Comparison of ENCODE assay signal across 4 fruit fly cellular contexts in genomic region chr3L:18672203-18672602, dm6.
TF ChIP-seq lines count a peak whose summit lies in the region.

No protein-coding gene starts in this region.

TF ChIP-seq in whole organism, adult, 20 proteins besides CTCF, POLR2A, EP300 and RAD21 (continued from another document):
- TF ChIP-seq CG7045 (GFP tag; optimal IDR thresholded peaks at IDR 0.05; lab: Kevin White, UChicago) = peak; percentile 36
- peak; percentile 57 for TF ChIP-seq Hr96 (GFP tag; optimal IDR thresholded peaks at IDR 0.05; lab: Kevin White, UChicago)

TF ChIP-seq in whole organism, embryonic, 481 proteins besides CTCF, POLR2A, EP300 and RAD21 (continued from another document and continues in another):
- peak; percentile 42 for TF ChIP-seq kni (GFP tag; optimal IDR thresholded peaks at IDR 0.05; lab: Kevin White, UChicago)
- peak; percentile 63 for TF ChIP-seq Rfx (GFP tag; IDR thresholded peaks at IDR 0.05; lab: Robert Waterston, UW)
- peak; percentile 42 for TF ChIP-seq Dref (GFP tag; IDR thresholded peaks at IDR 0.05; lab: Robert Waterston, UW)
- no peak for TF ChIP-seq Poxn (GFP tag; IDR thresholded peaks at IDR 0.05; lab: Robert Waterston, UW)
- TF ChIP-seq zfh2 (GFP tag; optimal IDR thresholded peaks at IDR 0.05; lab: Kevin White, UChicago) = peak; percentile 49
- TF ChIP-seq CG1024 (GFP tag; IDR thresholded peaks at IDR 0.05; lab: Robert Waterston, UW) = no peak
- no peak for TF ChIP-seq Bdp1 (GFP tag; optimal IDR thresholded peaks at IDR 0.05; lab: Kevin White, UChicago)
- TF ChIP-seq row (GFP tag; IDR thresholded peaks at IDR 0.05; lab: Robert Waterston, UW) = peak; percentile 46; the same call in 2 of the 3 replicates
- peak; percentile 16 for TF ChIP-seq Sin3A (optimal IDR thresholded peaks at IDR 0.05; lab: Kevin White, UChicago)
- TF ChIP-seq aop (GFP tag; IDR thresholded peaks at IDR 0.05; lab: Robert Waterston, UW) = no peak
- peak; percentile 43; the same call in 1 of the 4 replicates for TF ChIP-seq Dll (GFP tag; IDR thresholded peaks at IDR 0.05; lab: Robert Waterston, UW; ENCODE audit: partially characterized antibody)
- TF ChIP-seq pho (GFP tag; optimal IDR thresholded peaks at IDR 0.05; lab: Kevin White, UChicago) = peak; percentile 14
- TF ChIP-seq Scr (GFP tag; IDR thresholded peaks at IDR 0.05; lab: Robert Waterston, UW; ENCODE audit: partially characterized antibody) = peak; percentile 24; the same call in 1 of the 2 replicates
- TF ChIP-seq tll (GFP tag; optimal IDR thresholded peaks at IDR 0.05; lab: Kevin White, UChicago) = no peak
- TF ChIP-seq Lim3 (GFP tag; IDR thresholded peaks at IDR 0.05; lab: Robert Waterston, UW) = no peak
- no peak for TF ChIP-seq CG7786 (GFP tag; optimal IDR thresholded peaks at IDR 0.05; lab: Kevin White, UChicago)
- TF ChIP-seq knrl (GFP tag; IDR thresholded peaks at IDR 0.05; lab: Robert Waterston, UW; ENCODE audit: partially characterized antibody) = 0 out of 3 replicates have a peak, but pooled peaks have one; percentile 17
- TF ChIP-seq lmd (GFP tag; IDR thresholded peaks at IDR 0.05; lab: Robert Waterston, UW) = no peak
- no peak for TF ChIP-seq disco-r (GFP tag; optimal IDR thresholded peaks at IDR 0.05; lab: Kevin White, UChicago)
- peak; percentile 8 for TF ChIP-seq exex (tag; optimal IDR thresholded peaks at IDR 0.05; lab: Kevin White, UChicago)
- no peak for TF ChIP-seq CG12071 (GFP tag; optimal IDR thresholded peaks at IDR 0.05; lab: Kevin White, UChicago)
- TF ChIP-seq CG3847 (GFP tag; IDR thresholded peaks at IDR 0.05; lab: Robert Waterston, UW) = peak; percentile 61
- TF ChIP-seq CG8924 (tag; optimal IDR thresholded peaks at IDR 0.05; lab: Kevin White, UChicago) = peak; percentile 3
- no peak for TF ChIP-seq Camta (GFP tag; optimal IDR thresholded peaks at IDR 0.05; lab: Kevin White, UChicago)
- 0 out of 2 replicates have a peak, but pooled peaks have one; percentile 6 for TF ChIP-seq ranshi (GFP tag; IDR thresholded peaks at IDR 0.05; lab: Robert Waterston, UW)
- no peak for TF ChIP-seq jigr1 (GFP tag; IDR thresholded peaks at IDR 0.05; lab: Robert Waterston, UW)
- TF ChIP-seq slbo (GFP tag; IDR thresholded peaks at IDR 0.05; lab: Robert Waterston, UW) = 0 out of 2 replicates have a peak, but pooled peaks have one; percentile 20
- 0 out of 2 replicates have a peak, but pooled peaks have one; percentile 11 for TF ChIP-seq unc-4 (GFP tag; IDR thresholded peaks at IDR 0.05; lab: Robert Waterston, UW; ENCODE audit: partially characterized antibody)
- TF ChIP-seq nom (GFP tag; optimal IDR thresholded peaks at IDR 0.05; lab: Kevin White, UChicago) = peak; percentile 56
- no peak for TF ChIP-seq az2 (GFP tag; optimal IDR thresholded peaks at IDR 0.05; lab: Kevin White, UChicago)
- peak; percentile 19; the same call in 1 of the 3 replicates for TF ChIP-seq CG16813 (GFP tag; IDR thresholded peaks at IDR 0.05; lab: Robert Waterston, UW; ENCODE audit: partially characterized antibody)
- TF ChIP-seq Atf-2 (GFP tag; optimal IDR thresholded peaks at IDR 0.05; lab: Kevin White, UChicago) = no peak
- TF ChIP-seq CG8281 (tag; optimal IDR thresholded peaks at IDR 0.05; lab: Kevin White, UChicago) = no peak
- peak; percentile 36; the same call in 1 of the 2 replicates for TF ChIP-seq Drgx (GFP tag; IDR thresholded peaks at IDR 0.05; lab: Robert Waterston, UW)
- no peak for TF ChIP-seq emc (GFP tag; optimal IDR thresholded peaks at IDR 0.05; lab: Kevin White, UChicago)
- peak; percentile 9 for TF ChIP-seq nmo (GFP tag; optimal IDR thresholded peaks at IDR 0.05; lab: Kevin White, UChicago)
- TF ChIP-seq CG3995 (GFP tag; optimal IDR thresholded peaks at IDR 0.05; lab: Kevin White, UChicago) = peak; percentile 46
- TF ChIP-seq Kr (GFP tag; optimal IDR thresholded peaks at IDR 0.05; lab: Kevin White, UChicago) = peak; percentile 48
- TF ChIP-seq lilli (GFP tag; optimal IDR thresholded peaks at IDR 0.05; lab: Kevin White, UChicago) = peak; percentile 21
- peak; percentile 46 for TF ChIP-seq Ets97D (GFP tag; optimal IDR thresholded peaks at IDR 0.05; lab: Kevin White, UChicago)
- TF ChIP-seq CG7987 (GFP tag; optimal IDR thresholded peaks at IDR 0.05; lab: Kevin White, UChicago) = no peak

TF ChIP-seq in whole organism, prepupa, 60 proteins besides CTCF, POLR2A, EP300 and RAD21 (continued from another document):
- peak; percentile 48 for TF ChIP-seq CG3919 (GFP tag; optimal IDR thresholded peaks at IDR 0.05; lab: Kevin White, UChicago)
- TF ChIP-seq CG34406 (GFP tag; optimal IDR thresholded peaks at IDR 0.05; lab: Kevin White, UChicago) = no peak
- no peak for TF ChIP-seq acj6 (GFP tag; optimal IDR thresholded peaks at IDR 0.05; lab: Kevin White, UChicago)
- no peak for TF ChIP-seq ss (GFP tag; optimal IDR thresholded peaks at IDR 0.05; lab: Kevin White, UChicago)
- no peak for TF ChIP-seq vri (GFP tag; optimal IDR thresholded peaks at IDR 0.05; lab: Kevin White, UChicago)
- TF ChIP-seq CG10631 (GFP tag; optimal IDR thresholded peaks at IDR 0.05; lab: Kevin White, UChicago) = no peak
- TF ChIP-seq pdm3 (GFP tag; optimal IDR thresholded peaks at IDR 0.05; lab: Kevin White, UChicago) = no peak
- TF ChIP-seq svp (GFP tag; lab: Kevin White, UChicago) = peak; percentile 82
- TF ChIP-seq Blimp-1 (GFP tag; optimal IDR thresholded peaks at IDR 0.05; lab: Kevin White, UChicago) = no peak
- no peak for TF ChIP-seq CG11762 (GFP tag; optimal IDR thresholded peaks at IDR 0.05; lab: Kevin White, UChicago; ENCODE audit: insufficient read depth)
- peak; percentile 63 for TF ChIP-seq Eip75B (GFP tag; optimal IDR thresholded peaks at IDR 0.05; lab: Kevin White, UChicago)
- TF ChIP-seq topi (GFP tag; optimal IDR thresholded peaks at IDR 0.05; lab: Kevin White, UChicago) = peak; percentile 35
- no peak for TF ChIP-seq OdsH (GFP tag; optimal IDR thresholded peaks at IDR 0.05; lab: Kevin White, UChicago)
- TF ChIP-seq CG15336 (GFP tag; IDR thresholded peaks at IDR 0.05; lab: Robert Waterston, UW) = peak; percentile 10; the same call in 1 of the 2 replicates
- peak; percentile 37 for TF ChIP-seq dsx (GFP tag; optimal IDR thresholded peaks at IDR 0.05; lab: Kevin White, UChicago; ENCODE audit: poor library complexity, severe bottlenecking)
- no peak for TF ChIP-seq Met (GFP tag; optimal IDR thresholded peaks at IDR 0.05; lab: Kevin White, UChicago)
- TF ChIP-seq esn (GFP tag; optimal IDR thresholded peaks at IDR 0.05; lab: Kevin White, UChicago) = peak; percentile 57
- no peak for TF ChIP-seq fkh (GFP tag; optimal IDR thresholded peaks at IDR 0.05; lab: Kevin White, UChicago)
- TF ChIP-seq Hr38 (GFP tag; optimal IDR thresholded peaks at IDR 0.05; lab: Kevin White, UChicago) = no peak
- TF ChIP-seq CG10669 (GFP tag; optimal IDR thresholded peaks at IDR 0.05; lab: Kevin White, UChicago) = no peak
- no peak for TF ChIP-seq Hr4 (GFP tag; optimal IDR thresholded peaks at IDR 0.05; lab: Kevin White, UChicago)
- peak; percentile 24 for TF ChIP-seq CG8632 (GFP tag; optimal IDR thresholded peaks at IDR 0.05; lab: Kevin White, UChicago)
- no peak for TF ChIP-seq Sox102F (GFP tag; optimal IDR thresholded peaks at IDR 0.05; lab: Kevin White, UChicago)
- TF ChIP-seq CG3032 (tag; optimal IDR thresholded peaks at IDR 0.05; lab: Kevin White, UChicago) = peak; percentile 21
- TF ChIP-seq CG11294 (GFP tag; IDR thresholded peaks at IDR 0.05; lab: Robert Waterston, UW) = no peak
- no peak for TF ChIP-seq CG4318 (GFP tag; optimal IDR thresholded peaks at IDR 0.05; lab: Kevin White, UChicago)
- TF ChIP-seq Smox (GFP tag; optimal IDR thresholded peaks at IDR 0.05; lab: Kevin White, UChicago) = no peak
- 0 out of 3 replicates have a peak, but pooled peaks have one; percentile 23 for TF ChIP-seq CG8119 (GFP tag; IDR thresholded peaks at IDR 0.05; lab: Robert Waterston, UW)
- peak; percentile 48 for TF ChIP-seq CG6792 (GFP tag; optimal IDR thresholded peaks at IDR 0.05; lab: Kevin White, UChicago)
- no peak for TF ChIP-seq dac (GFP tag; optimal IDR thresholded peaks at IDR 0.05; lab: Kevin White, UChicago)
- TF ChIP-seq CG9139 (GFP tag; optimal IDR thresholded peaks at IDR 0.05; lab: Kevin White, UChicago) = no peak
- TF ChIP-seq eg (GFP tag; IDR thresholded peaks at IDR 0.05; lab: Robert Waterston, UW) = no peak
- no peak for TF ChIP-seq CG7368 (GFP tag; optimal IDR thresholded peaks at IDR 0.05; lab: Kevin White, UChicago)
- no peak for TF ChIP-seq CG16779 (tag; optimal IDR thresholded peaks at IDR 0.05; lab: Kevin White, UChicago)
- peak; percentile 61 for TF ChIP-seq lz (GFP tag; optimal IDR thresholded peaks at IDR 0.05; lab: Kevin White, UChicago)
- TF ChIP-seq Sox14 (GFP tag; optimal IDR thresholded peaks at IDR 0.05; lab: Kevin White, UChicago) = peak; percentile 92
- TF ChIP-seq CG6276 (GFP tag; optimal IDR thresholded peaks at IDR 0.05; lab: Kevin White, UChicago) = no peak
- no peak for TF ChIP-seq CG1621 (tag; optimal IDR thresholded peaks at IDR 0.05; lab: Kevin White, UChicago)
- no peak for TF ChIP-seq salr (GFP tag; optimal IDR thresholded peaks at IDR 0.05; lab: Kevin White, UChicago)

TF ChIP-seq in whole organism, wandering third instar larva, 38 proteins besides CTCF, POLR2A, EP300 and RAD21 (continued from another document):
- TF ChIP-seq CG32264 (GFP tag; optimal IDR thresholded peaks at IDR 0.05; lab: Kevin White, UChicago) (peak; percentile 25), pan (optimal IDR thresholded peaks at IDR 0.05; lab: Kevin White, UChicago) (no peak), brk (GFP tag; optimal IDR thresholded peaks at IDR 0.05; lab: Kevin White, UChicago) (peak; percentile 8), Abd-B (GFP tag; optimal IDR thresholded peaks at IDR 0.05; lab: Kevin White, UChicago) (no peak), Dfd (GFP tag; optimal IDR thresholded peaks at IDR 0.05; lab: Kevin White, UChicago) (no peak), woc (GFP tag; optimal IDR thresholded peaks at IDR 0.05; lab: Kevin White, UChicago) (peak; percentile 5), usp (GFP tag; optimal IDR thresholded peaks at IDR 0.05; lab: Kevin White, UChicago) (no peak)
